Worm (Caenorhabditis elegans) whole organism, late embryonic: ENCODE measurements around the gene col-103.

Experiments used
- ahr-1 ChIP-seq: sonication (generic microtip); optimal IDR thresholded peaks from 2 replicates; lab custom pipeline; 2016; ENCODE audit warnings: missing genetic modification characterization, missing compliant biosample characterization
- ama-1 ChIP-seq: fragments of 150-350 bp; optimal IDR thresholded peaks from 2 replicates; lab custom pipeline; 2014
- ceh-18 ChIP-seq: sonication (generic microtip); optimal IDR thresholded peaks from 2 replicates; lab custom pipeline; 2016; ENCODE audit warnings: missing genetic modification characterization, missing compliant biosample characterization
- ceh-45 ChIP-seq: fragments of 200-800 bp; sonication (Bioruptor generic); IDR thresholded peaks from 2 replicates; pipeline ENCODE4 v1.3.6; 2022; ENCODE audit warnings: missing genetic modification reagents, missing genetic modification characterization, missing compliant biosample characterization
- mec-3 ChIP-seq: sonication (generic microtip); optimal IDR thresholded peaks from 2 replicates; lab custom pipeline; 2016; ENCODE audit warnings: borderline replicate concordance, missing genetic modification characterization, missing compliant biosample characterization

DNA sequence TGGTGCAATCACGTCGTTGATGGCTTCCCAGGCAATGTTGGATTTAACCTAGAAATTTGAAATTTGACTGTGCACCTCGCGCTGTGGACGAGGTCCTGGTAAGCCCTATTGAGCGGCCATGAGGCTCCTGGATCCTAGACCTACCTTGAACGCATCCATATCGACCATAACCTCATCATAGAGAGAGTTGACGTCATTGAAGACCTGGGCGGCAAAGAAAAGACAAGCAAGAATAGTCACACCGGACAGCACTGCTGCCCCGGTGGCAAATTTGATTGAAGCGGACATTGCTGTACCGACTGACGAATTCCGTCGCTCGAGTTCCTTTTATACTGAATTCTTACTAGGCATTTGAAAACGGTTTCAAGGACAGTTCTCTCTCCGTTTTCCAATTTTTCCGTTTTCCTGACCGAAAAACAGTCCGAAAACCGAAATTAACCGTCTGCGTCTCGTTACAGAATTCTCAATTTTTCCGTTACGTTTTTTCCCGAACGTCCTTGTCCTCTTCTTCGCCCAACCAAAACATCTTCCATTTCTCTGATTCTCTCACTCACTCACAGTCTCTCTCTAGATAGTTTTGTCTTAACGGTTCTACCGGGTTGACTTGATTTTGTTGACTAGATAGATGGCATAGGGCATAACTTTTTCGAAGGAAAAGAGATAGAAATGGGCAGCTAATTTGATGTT, at the start of gene col-103:
- TF ChIP-seq ceh-18 (tag; lab: Kevin White, UChicago): no peak
- no peak for TF ChIP-seq ceh-45 (GFP tag; lab: Robert Waterston, UW)
- no peak for TF ChIP-seq ahr-1 (tag; lab: Kevin White, UChicago)
- no peak for TF ChIP-seq ama-1 (lab: Kevin White, UChicago)
- TF ChIP-seq mec-3 (tag; lab: Kevin White, UChicago): no peak
